Fruit fly (Drosophila melanogaster) whole organism: ENCODE results near the gene Crz.

Source experiments
- CG8478 ChIP-seq: fragments of >200 bp; optimal IDR thresholded peaks from 2 replicates; lab custom pipeline; 2018; ENCODE audit warnings: inconsistent platforms
- EcR ChIP-seq, 2 experiments: fragments of >200 bp; optimal IDR thresholded peaks; 2 replicates each; lab custom pipeline; 2017; ENCODE audit warnings: missing biosample characterization in 2 of 2, missing genetic modification characterization in 2 of 2, missing genetic modification reagents in 2 of 2
- psq ChIP-seq: fragments of >200 bp; optimal IDR thresholded peaks from 2 replicates; lab custom pipeline; 2017
- usp ChIP-seq: fragments of >200 bp; optimal IDR thresholded peaks from 2 replicates; lab custom pipeline; 2017; ENCODE audit warnings: missing biosample characterization, missing genetic modification characterization, mixed read lengths

- no peak for TF ChIP-seq usp (GFP tag; lab: Kevin White, UChicago)
- TF ChIP-seq EcR (GFP tag; optimal IDR thresholded peaks at IDR 0.05; lab: Kevin White, UChicago) = no peak
- no peak for TF ChIP-seq psq (lab: Kevin White, UChicago)
- no peak for TF ChIP-seq CG8478
These were observed 16.0 kb downstream of the Crz start for dm6 chr3R:14330654-14331053.
